Worm (Caenorhabditis elegans) whole organism, L4/young adult: Measurements from ENCODE around the gene ZK177.3.
"Not testable (repeated sequence)": the region's sequence is repeated elsewhere in the genome, so short reads cannot be mapped to it uniquely, and the experiment has no call there.

Experiments
- W03F9.2 ChIP-seq: fragments of 150-350 bp; optimal IDR thresholded peaks from 2 replicates; lab custom pipeline; 2014; ENCODE audit warnings: missing biosample characterization, missing genetic modification characterization
- dao-5 ChIP-seq: sonication (generic microtip); optimal IDR thresholded peaks from 2 replicates; lab custom pipeline; 2016; ENCODE audit warnings: missing genotype, missing genetic modification characterization, moderate library complexity, missing compliant biosample characterization
- him-1 ChIP-seq: sonication (generic microtip); optimal IDR thresholded peaks from 2 replicates; lab custom pipeline; 2016; ENCODE audit warnings: missing genotype, missing genetic modification reagents, missing genetic modification characterization, missing compliant biosample characterization

The ZK177.3 gene

ce11 chrII:5505820-5506287 lies 9.8 kb upstream of the ZK177.3 start, which contains the start of gene npp-24:
Gene npp-24 (plus strand): TSS chrII:5505870.
- TF ChIP-seq him-1 (tag; lab: Kevin White, UChicago), result no peak
- no peak for TF ChIP-seq W03F9.2
- TF ChIP-seq dao-5 (tag; lab: Kevin White, UChicago), result no peak

- no peak for TF ChIP-seq W03F9.2
These were observed 4.0 kb upstream of the ZK177.3 start for ce11 chrII:5511417-5512353.

- no peak for TF ChIP-seq dao-5 (tag; lab: Kevin White, UChicago)
These were observed 3.1 kb upstream of the ZK177.3 start for ce11 chrII:5512473-5513097.

- TF ChIP-seq W03F9.2 (no peak), dao-5 (tag; lab: Kevin White, UChicago) (no peak), him-1 (tag; lab: Kevin White, UChicago) (no peak)
These were observed 796 bp upstream of the ZK177.3 start, which contains the start of gene sahd-1 for ce11 chrII:5514846-5515245. Gene sahd-1 (minus strand): TSS chrII:5514945.

- TF ChIP-seq W03F9.2 (no peak), him-1 (tag; lab: Kevin White, UChicago) (no peak), dao-5 (tag; lab: Kevin White, UChicago) (no peak)
These were observed 2.0 kb downstream of the ZK177.3 start, which contains the start of gene ZK177.9 for ce11 chrII:5517643-5518042. Gene ZK177.9 (minus strand): TSS chrII:5517743.

ce11 chrII:5518055-5518454 lies 2.4 kb downstream of the ZK177.3 start:
- no peak for TF ChIP-seq him-1 (tag; lab: Kevin White, UChicago)
- no peak for TF ChIP-seq W03F9.2

- no peak for TF ChIP-seq W03F9.2
These were observed 3.3 kb downstream of the ZK177.3 start, which contains the start of gene ZK177.2 for ce11 chrII:5518910-5519309. Gene ZK177.2 (plus strand): TSS chrII:5519210.

- TF ChIP-seq dao-5 (tag; lab: Kevin White, UChicago) (no peak), W03F9.2 (no peak), him-1 (tag; lab: Kevin White, UChicago) (no peak)
These were observed 5.8 kb downstream of the ZK177.3 start, which contains the start of gene ZK177.12 for ce11 chrII:5521411-5521810. Gene ZK177.12 (plus strand): TSS chrII:5521711.

ce11 chrII:5522637-5523036 lies 7.0 kb downstream of the ZK177.3 start, which contains the start of gene ZK177.11:
Gene ZK177.11 (plus strand): TSS chrII:5522937.
- TF ChIP-seq W03F9.2 (no peak), him-1 (tag; lab: Kevin White, UChicago) (no peak), dao-5 (tag; lab: Kevin White, UChicago) (no peak)

ce11 chrII:5525297-5525696 lies 9.7 kb downstream of the ZK177.3 start, which contains the start of gene tbx-35:
Gene tbx-35 (minus strand): TSS chrII:5525397.
- no peak for TF ChIP-seq W03F9.2
- TF ChIP-seq dao-5 (tag; lab: Kevin White, UChicago), result no peak
- no peak for TF ChIP-seq him-1 (tag; lab: Kevin White, UChicago)

- no peak for TF ChIP-seq him-1 (tag; lab: Kevin White, UChicago)
- no peak for TF ChIP-seq W03F9.2
- TF ChIP-seq dao-5 (tag; lab: Kevin White, UChicago), result no peak
These were observed 12.2 kb downstream of the ZK177.3 start, which contains the start of gene ZK177.1 for ce11 chrII:5527841-5528240. Gene ZK177.1 (plus strand): TSS chrII:5528141.

- TF ChIP-seq him-1 (tag; lab: Kevin White, UChicago), result no peak
- TF ChIP-seq dao-5 (tag; lab: Kevin White, UChicago), result no peak
- TF ChIP-seq W03F9.2, result no peak
These were observed 16.2 kb downstream of the ZK177.3 start, which contains the start of gene C17C3.9 for ce11 chrII:5531855-5532328. Gene C17C3.9 (minus strand): TSS chrII:5532278.

ce11 chrII:5533642-5534041 lies 18.0 kb downstream of the ZK177.3 start, which contains the start of gene hlh-26:
Gene hlh-26 (minus strand): TSS chrII:5533742.
- no peak for TF ChIP-seq him-1 (tag; lab: Kevin White, UChicago)
- TF ChIP-seq dao-5 (tag; lab: Kevin White, UChicago), result no peak
- no peak for TF ChIP-seq W03F9.2

ce11 chrII:5534939-5535338 lies 19.3 kb downstream of the ZK177.3 start, which contains the start of gene hlh-25:
Gene hlh-25 (plus strand): TSS chrII:5535239.
- TF ChIP-seq W03F9.2; dao-5 (tag; lab: Kevin White, UChicago); him-1 (tag; lab: Kevin White, UChicago): not testable (repeated sequence)
